Fruit fly (Drosophila melanogaster): Measurements from ENCODE around the gene Hsdl2.

- TF ChIP-seq psq (optimal IDR thresholded peaks at IDR 0.05) = no peak
- no peak for TF ChIP-seq Sin3A (optimal IDR thresholded peaks at IDR 0.05)
These were observed 14.5 kb upstream of the Hsdl2 start for dm6 chr3R:27662857-27663256.

All from Kc167 (cell line).